Fruit fly (Drosophila melanogaster) whole organism, larva: ENCODE measurements around the gene jim.

ENCODE experiments used
- noc ChIP-seq: fragments of 200-800 bp; sonication (Bioruptor generic); optimal IDR thresholded peaks from 3 replicates; lab custom pipeline; 2019; ENCODE audit warnings: missing biosample characterization, mild to moderate bottlenecking, missing genetic modification characterization, moderate library complexity

Gene jim

dm6 chr3L:22835144-22835964 lies at the start of gene jim:
Gene jim, minus strand, starts transcription at chr3L:22835194.
- peak; percentile 56 for TF ChIP-seq noc (tag; lab: Kevin White, UChicago)

dm6 chr3L:22884481-22884880 lies 49.5 kb upstream of the jim start:
- no peak for TF ChIP-seq noc (tag; lab: Kevin White, UChicago)

dm6 chr3L:22883649-22884048 lies 48.7 kb upstream of the jim start:
- TF ChIP-seq noc (tag; lab: Kevin White, UChicago) = no peak

- TF ChIP-seq noc (tag; lab: Kevin White, UChicago) = no peak
Observed at dm6 chr3L:22880914-22881313, 45.9 kb upstream of the jim start, which contains the start of gene slif. Gene slif, plus strand, starts transcription at chr3L:22881045.

- no peak for TF ChIP-seq noc (tag; lab: Kevin White, UChicago)
Observed at dm6 chr3L:22879344-22879723, 44.3 kb upstream of the jim start.

- TF ChIP-seq noc (tag; lab: Kevin White, UChicago) = peak; percentile 100
Observed at dm6 chr3L:22878723-22879343, 43.8 kb upstream of the jim start, which contains the start of the genes Chro and Ssl1. Gene Chro, minus strand, starts transcription at chr3L:22878984. Gene Ssl1, plus strand, starts transcription at chr3L:22879089.

dm6 chr3L:22877934-22878333 lies 42.9 kb upstream of the jim start:
- no peak for TF ChIP-seq noc (tag; lab: Kevin White, UChicago)

dm6 chr3L:22871845-22872361 lies 36.9 kb upstream of the jim start, which contains the start of the genes CG11109 and Arf1:
Gene CG11109, plus strand, starts transcription at chr3L:22872200.
Gene Arf1, minus strand, starts transcription at chr3L:22872231.
- TF ChIP-seq noc (tag; lab: Kevin White, UChicago) = peak; percentile 32

dm6 chr3L:22871030-22871844 lies 36.2 kb upstream of the jim start:
- peak; percentile 12 for TF ChIP-seq noc (tag; lab: Kevin White, UChicago)

dm6 chr3L:22870378-22870777 lies 35.4 kb upstream of the jim start:
- no peak for TF ChIP-seq noc (tag; lab: Kevin White, UChicago)

dm6 chr3L:22868070-22868469 lies 33.1 kb upstream of the jim start, which contains the start of gene EMC4:
Gene EMC4, minus strand, starts transcription at chr3L:22868243.
- peak; percentile 56 for TF ChIP-seq noc (tag; lab: Kevin White, UChicago)

- TF ChIP-seq noc (tag; lab: Kevin White, UChicago) = peak; percentile 63
Observed at dm6 chr3L:22865061-22865418, 30.0 kb upstream of the jim start.

- TF ChIP-seq noc (tag; lab: Kevin White, UChicago) = no peak
Observed at dm6 chr3L:22864254-22865060, 29.5 kb upstream of the jim start, which contains the start of gene CG33170. Gene CG33170, plus strand, starts transcription at chr3L:22864600.

- no peak for TF ChIP-seq noc (tag; lab: Kevin White, UChicago)
Observed at dm6 chr3L:22863367-22864078, 28.5 kb upstream of the jim start, which contains the start of gene CG33169. Gene CG33169, plus strand, starts transcription at chr3L:22863864.
